Fruit fly (Drosophila melanogaster): ENCODE data around the gene CG15533.

- no peak for TF ChIP-seq CG12768 (GFP tag; optimal IDR thresholded peaks at IDR 0.05)
- TF ChIP-seq CG7045 (GFP tag; optimal IDR thresholded peaks at IDR 0.05) = no peak
- TF ChIP-seq tj (GFP tag; optimal IDR thresholded peaks at IDR 0.05) = no peak
- TF ChIP-seq CG5204 (GFP tag; optimal IDR thresholded peaks at IDR 0.05) = no peak
- TF ChIP-seq cic (GFP tag; optimal IDR thresholded peaks at IDR 0.05) = no peak
Measured at dm6 chr3R:30460187-30460586, 31.6 kb downstream of the CG15533 start.
